Worm (Caenorhabditis elegans): ENCODE results near the gene fbxa-31.

DNA sequence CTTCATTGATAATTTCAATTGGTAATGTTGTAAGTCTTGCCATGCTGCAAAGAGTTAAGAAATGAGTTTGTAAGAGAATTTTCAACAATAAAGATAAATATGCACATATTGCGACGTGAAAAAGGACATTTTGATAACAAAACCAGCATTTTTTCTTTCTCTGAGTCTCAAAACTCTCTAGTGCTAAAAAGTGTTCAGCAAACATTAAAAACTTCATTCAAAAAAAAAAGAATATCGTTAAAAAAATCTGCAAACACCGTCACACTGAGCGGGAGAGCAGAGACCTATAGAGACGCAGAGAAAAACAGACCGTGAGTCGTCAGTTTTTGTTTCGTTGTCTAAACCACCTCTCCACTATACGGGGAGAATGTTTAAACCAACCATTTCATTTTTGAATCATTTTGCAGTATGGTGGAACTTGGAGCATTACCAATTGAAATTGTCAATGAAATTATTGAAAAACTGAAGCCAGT lies 22.1 kb downstream of the fbxa-31 start, which contains the start of the genes fbxa-76 and fbxa-77:
- TF ChIP-seq nhr-237 (tag; optimal IDR thresholded peaks at IDR 0.05): no peak
- peak; percentile 85 for TF ChIP-seq pha-4 (tag; optimal IDR thresholded peaks at IDR 0.05)
- TF ChIP-seq elt-2 (tag; optimal IDR thresholded peaks at IDR 0.05): peak; percentile 78
- no peak for TF ChIP-seq mml-1 (tag; optimal IDR thresholded peaks at IDR 0.05)
- no peak for TF ChIP-seq ceh-28 (tag; optimal IDR thresholded peaks at IDR 0.05)
- no peak for TF ChIP-seq ceh-16 (tag; optimal IDR thresholded peaks at IDR 0.05)
- no peak for TF ChIP-seq nhr-23 (tag; optimal IDR thresholded peaks at IDR 0.05)

All from whole organism, L3 larva.